Fruit fly (Drosophila melanogaster): ENCODE measurements around the gene RecQ4.

Gene RecQ4

dm6 chr3L:8197779-8198279, 22.1 kb upstream of the RecQ4 start, which contains the start of the genes UbcE2M and Dhps (continued):
- TF ChIP-seq Hmx (GFP tag; optimal IDR thresholded peaks at IDR 0.05) (no peak), da (GFP tag; optimal IDR thresholded peaks at IDR 0.05) (no peak), al (GFP tag; IDR thresholded peaks at IDR 0.05) (peak; percentile 71), CG3281 (GFP tag; optimal IDR thresholded peaks at IDR 0.05) (peak; percentile 86), jigr1 (GFP tag; IDR thresholded peaks at IDR 0.05) (peak; percentile 60; the same call in 1 of the 3 replicates), CG16863 (GFP tag; optimal IDR thresholded peaks at IDR 0.05) (no peak), sr (GFP tag; IDR thresholded peaks at IDR 0.05) (no peak), Hmr (GFP tag; optimal IDR thresholded peaks at IDR 0.05) (no peak), Ravus (GFP tag; IDR thresholded peaks at IDR 0.05) (no peak; the same call in 1 of the 2 replicates), CG9797 (GFP tag; optimal IDR thresholded peaks at IDR 0.05) (peak; percentile 23), danr (GFP tag; IDR thresholded peaks at IDR 0.05) (no peak), Nf-YC (tag; optimal IDR thresholded peaks at IDR 0.05) (no peak), ind (GFP tag; optimal IDR thresholded peaks at IDR 0.05) (peak; percentile 85), CG3163 (GFP tag; optimal IDR thresholded peaks at IDR 0.05) (peak; percentile 3), row (GFP tag; IDR thresholded peaks at IDR 0.05) (peak; percentile 93), sens (GFP tag) (peak; percentile 18), CG4282 (GFP tag; optimal IDR thresholded peaks at IDR 0.05) (no peak), dmrt99B (tag; optimal IDR thresholded peaks at IDR 0.05) (no peak), CTCF (GFP tag; optimal IDR thresholded peaks at IDR 0.05) (no peak), h (optimal IDR thresholded peaks at IDR 0.05) (no peak), gcm2 (GFP tag; optimal IDR thresholded peaks at IDR 0.05) (no peak), C15 (GFP tag; IDR thresholded peaks at IDR 0.05) (no peak), CG8359 (GFP tag; optimal IDR thresholded peaks at IDR 0.05; ENCODE audit: borderline replicate concordance) (peak; percentile 31), CG11695 (GFP tag; IDR thresholded peaks at IDR 0.05) (no peak), CG31388 (GFP tag; optimal IDR thresholded peaks at IDR 0.05) (no peak), tll (GFP tag; optimal IDR thresholded peaks at IDR 0.05) (no peak), CG17328 (GFP tag; IDR thresholded peaks at IDR 0.05) (no peak), tgo (GFP tag; IDR thresholded peaks at IDR 0.05) (peak; percentile 71), CG2678 (tag; optimal IDR thresholded peaks at IDR 0.05) (no peak), tio (GFP tag; optimal IDR thresholded peaks at IDR 0.05) (no peak), psq (GFP tag; optimal IDR thresholded peaks at IDR 0.05) (peak; percentile 54), CG10565 (GFP tag; optimal IDR thresholded peaks at IDR 0.05) (no peak), run (tag; optimal IDR thresholded peaks at IDR 0.05) (no peak), Atf6 (GFP tag; IDR thresholded peaks at IDR 0.05) (no peak), otp (GFP tag; IDR thresholded peaks at IDR 0.05) (no peak), CG11085 (GFP tag; IDR thresholded peaks at IDR 0.05) (peak; percentile 60; the same call in 1 of the 2 replicates), Asciz (GFP tag; optimal IDR thresholded peaks at IDR 0.05) (no peak), stc (GFP tag; IDR thresholded peaks at IDR 0.05) (no peak), inv (GFP tag; IDR thresholded peaks at IDR 0.05; ENCODE audit: partially characterized antibody) (peak; percentile 70), CG2202 (tag; optimal IDR thresholded peaks at IDR 0.05) (no peak), Ets97D (GFP tag; optimal IDR thresholded peaks at IDR 0.05) (peak; percentile 36), CG4424 (GFP tag; optimal IDR thresholded peaks at IDR 0.05) (peak; percentile 65), vnd (GFP tag; IDR thresholded peaks at IDR 0.05; ENCODE audit: partially characterized antibody) (peak; percentile 67), vfl (GFP tag; optimal IDR thresholded peaks at IDR 0.05) (peak; percentile 29), ranshi (GFP tag; IDR thresholded peaks at IDR 0.05) (peak; percentile 56; the same call in 1 of the 2 replicates), tap (tag; optimal IDR thresholded peaks at IDR 0.05) (no peak), Oli (tag; optimal IDR thresholded peaks at IDR 0.05) (peak; percentile 65), E2f1 (GFP tag; IDR thresholded peaks at IDR 0.05) (no peak; the same call in none of the 2 replicates), CG7372 (GFP tag; IDR thresholded peaks at IDR 0.05) (0 out of 2 replicates have a peak, but pooled peaks have one; percentile 32), tna (GFP tag; IDR thresholded peaks at IDR 0.05; ENCODE audit: partially characterized antibody) (no peak), Opbp (GFP tag; IDR thresholded peaks at IDR 0.05; ENCODE audit: partially characterized antibody) (peak; percentile 76; the same call in 2 of the 3 replicates), HmgZ (tag; optimal IDR thresholded peaks at IDR 0.05) (peak; percentile 70)
